Worm (Caenorhabditis elegans) whole organism, early embryonic: ENCODE measurements around the gene M60.4.

Source experiments
- B0310.2 ChIP-seq: sonication (generic microtip); optimal IDR thresholded peaks from 2 replicates; lab custom pipeline; 2016; ENCODE audit warnings: mild to moderate bottlenecking, missing genetic modification characterization, missing compliant biosample characterization
- F13C5.2 ChIP-seq: sonication (generic microtip); optimal IDR thresholded peaks from 2 replicates; lab custom pipeline; 2017; ENCODE audit warnings: mild to moderate bottlenecking, missing genetic modification characterization, inconsistent platforms, missing compliant biosample characterization
- aly-1 ChIP-seq: sonication (generic microtip); optimal IDR thresholded peaks from 2 replicates; lab custom pipeline; 2016; ENCODE audit warnings: missing genetic modification characterization, missing compliant biosample characterization
- ama-1 ChIP-seq: fragments of 150-350 bp; optimal IDR thresholded peaks from 2 replicates; lab custom pipeline; 2014
- ceh-13 ChIP-seq: fragments of 200-800 bp; sonication (Bioruptor generic); optimal IDR thresholded peaks from 2 replicates; lab custom pipeline; 2018; ENCODE audit warnings: mild to moderate bottlenecking, missing genetic modification characterization, missing compliant biosample characterization
- ceh-36 ChIP-seq: sonication (generic microtip); optimal IDR thresholded peaks from 2 replicates; lab custom pipeline; 2016; ENCODE audit warnings: missing genetic modification characterization, inconsistent platforms, missing compliant biosample characterization
- ets-7 ChIP-seq: sonication (generic microtip); optimal IDR thresholded peaks from 2 replicates; lab custom pipeline; 2016; ENCODE audit warnings: missing genotype, missing genetic modification characterization, missing compliant biosample characterization
- flt-1 ChIP-seq: fragments of 200-800 bp; sonication (Bioruptor generic); IDR thresholded peaks from 2 replicates; pipeline ENCODE4 v1.3.6; 2022; ENCODE audit warnings: missing genetic modification characterization, missing compliant biosample characterization
- hmbx-1 ChIP-seq: sonication (generic microtip); optimal IDR thresholded peaks from 2 replicates; lab custom pipeline; 2016; ENCODE audit warnings: mild to moderate bottlenecking, missing genetic modification characterization, missing compliant biosample characterization
- hmg-4 ChIP-seq: fragments of 200-800 bp; sonication (Bioruptor generic); optimal IDR thresholded peaks from 2 replicates; lab custom pipeline; 2018; ENCODE audit warnings: mild to moderate bottlenecking, missing genetic modification characterization, missing compliant biosample characterization
- hnd-1 ChIP-seq: sonication (generic microtip); optimal IDR thresholded peaks from 2 replicates; lab custom pipeline; 2016; ENCODE audit warnings: missing genetic modification characterization, missing compliant biosample characterization
- pes-1 ChIP-seq: fragments of 200-800 bp; sonication (Bioruptor generic); IDR thresholded peaks from 2 replicates; pipeline ENCODE4 v1.3.6; 2022; ENCODE audit warnings: missing genetic modification reagents, missing genetic modification characterization, missing compliant biosample characterization
- scrt-1 ChIP-seq: fragments of 200-800 bp; sonication (Bioruptor generic); IDR thresholded peaks from 2 replicates; pipeline ENCODE4 v1.3.6; 2022; ENCODE audit warnings: missing genetic modification characterization, missing compliant biosample characterization
- sea-1 ChIP-seq: fragments of 200-800 bp; sonication (Bioruptor generic); conservative IDR thresholded peaks from 2 replicates; pipeline ENCODE4 v1.3.6; 2022; ENCODE audit warnings: missing genetic modification characterization, missing compliant biosample characterization
- tbx-11 ChIP-seq: fragments of 200-800 bp; sonication (Bioruptor generic); IDR thresholded peaks from 2 replicates; pipeline ENCODE4 v1.3.6; 2022; ENCODE audit warnings: missing genetic modification characterization, missing compliant biosample characterization
- tbx-37 ChIP-seq: fragments of 200-800 bp; sonication (Bioruptor generic); conservative IDR thresholded peaks from 2 replicates; pipeline ENCODE4 v1.3.6; 2022; ENCODE audit warnings: missing genetic modification reagents, missing genetic modification characterization, missing compliant biosample characterization
- tra-4 ChIP-seq: sonication (generic microtip); optimal IDR thresholded peaks from 2 replicates; lab custom pipeline; 2017; ENCODE audit warnings: missing genetic modification characterization, missing compliant biosample characterization

M60.4 gene

ce11 chrX:8219428-8219827 lies 16.7 kb downstream of the M60.4 start, which contains the start of gene K02A6.1:
K02A6.1 (plus strand) TSS chrX:8219728.
- TF ChIP-seq hnd-1 (tag; lab: Kevin White, UChicago) (no peak), ets-7 (no peak), B0310.2 (tag; lab: Kevin White, UChicago) (no peak), hmbx-1 (tag; lab: Kevin White, UChicago) (no peak), hmg-4 (no peak), sea-1 (GFP tag; lab: Robert Waterston, UW) (no peak), flt-1 (GFP tag; lab: Robert Waterston, UW) (no peak), pes-1 (GFP tag; lab: Robert Waterston, UW) (no peak), ama-1 (lab: Kevin White, UChicago) (no peak), ceh-13 (no peak), scrt-1 (GFP tag; lab: Robert Waterston, UW) (no peak), tbx-11 (GFP tag; lab: Robert Waterston, UW) (no peak), aly-1 (tag; lab: Kevin White, UChicago) (no peak), tbx-37 (GFP tag; lab: Robert Waterston, UW) (no peak)

ce11 chrX:8218653-8219052 lies 17.5 kb downstream of the M60.4 start, which contains the start of gene K02A6.4:
K02A6.4 (minus strand) TSS chrX:8218753.
- no peak for TF ChIP-seq ama-1 (lab: Kevin White, UChicago)
- TF ChIP-seq sea-1 (GFP tag; lab: Robert Waterston, UW) = no peak
- TF ChIP-seq ceh-36 (tag; lab: Kevin White, UChicago) = no peak
- no peak for TF ChIP-seq B0310.2 (tag; lab: Kevin White, UChicago)
- TF ChIP-seq flt-1 (GFP tag; lab: Robert Waterston, UW) = no peak
- TF ChIP-seq scrt-1 (GFP tag; lab: Robert Waterston, UW) = no peak
- no peak for TF ChIP-seq aly-1 (tag; lab: Kevin White, UChicago)
- TF ChIP-seq hnd-1 (tag; lab: Kevin White, UChicago) = no peak
- TF ChIP-seq ceh-13 = no peak
- no peak for TF ChIP-seq ets-7
- no peak for TF ChIP-seq F13C5.2 (tag; lab: Kevin White, UChicago)
- no peak for TF ChIP-seq tbx-11 (GFP tag; lab: Robert Waterston, UW)
- no peak for TF ChIP-seq pes-1 (GFP tag; lab: Robert Waterston, UW)
- TF ChIP-seq hmg-4 = no peak
- TF ChIP-seq tra-4 (tag; lab: Kevin White, UChicago) = no peak
- TF ChIP-seq hmbx-1 (tag; lab: Kevin White, UChicago) = no peak
- TF ChIP-seq tbx-37 (GFP tag; lab: Robert Waterston, UW) = no peak

- TF ChIP-seq scrt-1 (GFP tag; lab: Robert Waterston, UW) (no peak), ceh-13 (no peak)
These were observed 19.2 kb downstream of the M60.4 start for ce11 chrX:8216957-8217356.

ce11 chrX:8214424-8215115 lies 21.5 kb downstream of the M60.4 start, which contains the start of gene C47D2.1:
C47D2.1 (plus strand) TSS chrX:8215065.
- no peak for TF ChIP-seq hmbx-1 (tag; lab: Kevin White, UChicago)
- no peak for TF ChIP-seq ama-1 (lab: Kevin White, UChicago)
- no peak for TF ChIP-seq hmg-4
- TF ChIP-seq scrt-1 (GFP tag; lab: Robert Waterston, UW) = no peak
- TF ChIP-seq aly-1 (tag; lab: Kevin White, UChicago) = no peak
- no peak for TF ChIP-seq tbx-11 (GFP tag; lab: Robert Waterston, UW)
- TF ChIP-seq tra-4 (tag; lab: Kevin White, UChicago) = no peak
- no peak for TF ChIP-seq pes-1 (GFP tag; lab: Robert Waterston, UW)
- no peak for TF ChIP-seq ceh-13
- no peak for TF ChIP-seq sea-1 (GFP tag; lab: Robert Waterston, UW)
- no peak for TF ChIP-seq flt-1 (GFP tag; lab: Robert Waterston, UW)
- no peak for TF ChIP-seq F13C5.2 (tag; lab: Kevin White, UChicago)
- TF ChIP-seq tbx-37 (GFP tag; lab: Robert Waterston, UW) = no peak
- no peak for TF ChIP-seq ceh-36 (tag; lab: Kevin White, UChicago)

ce11 chrX:8210999-8211398 lies 25.1 kb downstream of the M60.4 start, which contains the start of gene cdd-1:
cdd-1 (minus strand) TSS chrX:8211149.
- no peak for TF ChIP-seq B0310.2 (tag; lab: Kevin White, UChicago)
- TF ChIP-seq hmbx-1 (tag; lab: Kevin White, UChicago) = no peak
- TF ChIP-seq tbx-37 (GFP tag; lab: Robert Waterston, UW) = no peak

- TF ChIP-seq flt-1 (GFP tag; lab: Robert Waterston, UW) = no peak
- peak; percentile 29 for TF ChIP-seq F13C5.2 (tag; lab: Kevin White, UChicago)
These were observed 30.2 kb downstream of the M60.4 start for ce11 chrX:8205919-8206318.

- TF ChIP-seq pes-1 (GFP tag; lab: Robert Waterston, UW) (no peak), ceh-36 (tag; lab: Kevin White, UChicago) (no peak), hmbx-1 (tag; lab: Kevin White, UChicago) (no peak), ceh-13 (no peak), sea-1 (GFP tag; lab: Robert Waterston, UW) (no peak), ets-7 (no peak), B0310.2 (tag; lab: Kevin White, UChicago) (no peak), tbx-11 (GFP tag; lab: Robert Waterston, UW) (no peak), aly-1 (tag; lab: Kevin White, UChicago) (no peak), scrt-1 (GFP tag; lab: Robert Waterston, UW) (no peak)
These were observed 31.6 kb downstream of the M60.4 start for ce11 chrX:8204475-8204874.

- TF ChIP-seq B0310.2 (tag; lab: Kevin White, UChicago) = no peak
- no peak for TF ChIP-seq sea-1 (GFP tag; lab: Robert Waterston, UW)
- no peak for TF ChIP-seq hmbx-1 (tag; lab: Kevin White, UChicago)
- no peak for TF ChIP-seq tbx-37 (GFP tag; lab: Robert Waterston, UW)
- no peak for TF ChIP-seq F13C5.2 (tag; lab: Kevin White, UChicago)
- TF ChIP-seq tbx-11 (GFP tag; lab: Robert Waterston, UW) = no peak
- TF ChIP-seq scrt-1 (GFP tag; lab: Robert Waterston, UW) = no peak
- no peak for TF ChIP-seq hmg-4
- no peak for TF ChIP-seq ceh-36 (tag; lab: Kevin White, UChicago)
- no peak for TF ChIP-seq tra-4 (tag; lab: Kevin White, UChicago)
- no peak for TF ChIP-seq pes-1 (GFP tag; lab: Robert Waterston, UW)
- no peak for TF ChIP-seq flt-1 (GFP tag; lab: Robert Waterston, UW)
- no peak for TF ChIP-seq aly-1 (tag; lab: Kevin White, UChicago)
- TF ChIP-seq hnd-1 (tag; lab: Kevin White, UChicago) = no peak
- TF ChIP-seq ets-7 = no peak
- TF ChIP-seq ama-1 (lab: Kevin White, UChicago) = no peak
- TF ChIP-seq ceh-13 = no peak
These were observed 32.4 kb downstream of the M60.4 start, which contains the start of gene C17H11.6 for ce11 chrX:8203684-8204083. C17H11.6 (minus strand) TSS chrX:8203784.
